Worm (Caenorhabditis elegans): ENCODE results near the gene daao-1.

DNA sequence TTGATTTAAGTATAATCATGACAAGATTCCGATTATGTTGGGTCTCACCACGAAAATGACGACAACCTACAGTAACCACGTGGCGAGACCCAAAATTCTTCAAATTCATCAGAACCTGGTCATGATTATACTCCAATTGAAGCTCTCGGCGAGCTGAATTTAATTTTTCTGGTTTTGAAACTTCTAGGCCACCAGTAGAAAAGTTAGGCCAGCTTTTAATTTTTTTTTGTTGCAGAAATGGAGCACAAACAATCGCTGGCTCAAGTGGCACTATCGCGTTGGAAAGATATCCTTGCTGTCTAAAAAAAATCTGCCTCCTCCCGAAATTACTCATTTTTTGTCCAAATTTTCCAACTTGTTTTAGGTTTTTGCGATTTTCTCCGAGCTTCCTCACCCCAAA lies 7.4 kb upstream of the daao-1 start:
- TF ChIP-seq nhr-11 (tag; optimal IDR thresholded peaks at IDR 0.05) (no peak), nhr-232 (tag; optimal IDR thresholded peaks at IDR 0.05) (no peak), pqm-1 (tag; optimal IDR thresholded peaks at IDR 0.05) (no peak), C38D4.7 (GFP tag; optimal IDR thresholded peaks at IDR 0.05) (no peak)

Data from whole organism, late embryonic.